4 fruit fly cellular contexts compared by ENCODE assay signal in the genomic region with DNA sequence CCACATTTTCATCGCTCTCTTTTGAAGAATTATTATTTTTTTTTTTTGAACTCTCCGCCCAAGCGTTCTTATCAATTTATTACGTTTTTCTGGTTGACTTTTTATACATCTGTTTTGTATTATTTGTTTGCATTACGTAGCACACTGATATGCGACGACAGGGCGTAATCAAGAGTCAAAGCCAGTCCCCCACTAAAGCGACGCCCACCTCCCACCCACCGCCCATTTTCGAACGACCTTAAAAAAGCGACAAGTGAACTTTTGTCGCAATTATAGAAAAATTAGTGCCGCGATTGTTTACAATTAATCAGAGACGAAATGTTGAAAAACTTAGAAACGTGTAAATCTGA.
A peak's percentile ranks its signal among the peaks of the same experiment; 100 is the strongest.
TF ChIP-seq lines count a peak whose summit lies in the region.

No protein-coding gene starts in this region.

- no peak for TF ChIP-seq CTCF in whole organism, embryonic (GFP tag; optimal IDR thresholded peaks at IDR 0.05; lab: Kevin White, UChicago)

TF ChIP-seq in whole organism, embryonic, 481 proteins besides CTCF, POLR2A, EP300 and RAD21 (continues in another document):
- no peak for TF ChIP-seq knrl (GFP tag; IDR thresholded peaks at IDR 0.05; lab: Robert Waterston, UW; ENCODE audit: partially characterized antibody)
- no peak for TF ChIP-seq Sox102F (GFP tag; optimal IDR thresholded peaks at IDR 0.05; lab: Kevin White, UChicago)
- TF ChIP-seq pho (GFP tag; optimal IDR thresholded peaks at IDR 0.05; lab: Kevin White, UChicago) = no peak
- TF ChIP-seq Drgx (GFP tag; IDR thresholded peaks at IDR 0.05; lab: Robert Waterston, UW) = peak; percentile 10; the same call in 1 of the 2 replicates
- no peak for TF ChIP-seq Vsx1 (GFP tag; optimal IDR thresholded peaks at IDR 0.05; lab: Kevin White, UChicago)
- no peak for TF ChIP-seq Trl (optimal IDR thresholded peaks at IDR 0.05; lab: Kevin White, UChicago)
- no peak for TF ChIP-seq Trl (GFP tag; optimal IDR thresholded peaks at IDR 0.05; lab: Kevin White, UChicago)
- TF ChIP-seq CG6689 (GFP tag; IDR thresholded peaks at IDR 0.05; lab: Robert Waterston, UW) = no peak
- TF ChIP-seq exex (tag; optimal IDR thresholded peaks at IDR 0.05; lab: Kevin White, UChicago) = peak; percentile 11
- no peak for TF ChIP-seq danr (GFP tag; IDR thresholded peaks at IDR 0.05; lab: Robert Waterston, UW)
- TF ChIP-seq CG33557 (GFP tag; optimal IDR thresholded peaks at IDR 0.05; lab: Kevin White, UChicago) = no peak
- no peak for TF ChIP-seq Awh (GFP tag; IDR thresholded peaks at IDR 0.05; lab: Robert Waterston, UW)
- TF ChIP-seq dm (GFP tag; optimal IDR thresholded peaks at IDR 0.05; lab: Kevin White, UChicago) = no peak
- TF ChIP-seq sug (tag; optimal IDR thresholded peaks at IDR 0.05; lab: Kevin White, UChicago) = peak; percentile 66
- TF ChIP-seq CG10267 (tag; optimal IDR thresholded peaks at IDR 0.05; lab: Kevin White, UChicago) = no peak
- TF ChIP-seq crc (GFP tag; optimal IDR thresholded peaks at IDR 0.05; lab: Kevin White, UChicago) = no peak
- no peak for TF ChIP-seq CG4707 (GFP tag; optimal IDR thresholded peaks at IDR 0.05; lab: Kevin White, UChicago)
- no peak for TF ChIP-seq zf30C (GFP tag; optimal IDR thresholded peaks at IDR 0.05; lab: Kevin White, UChicago)
- no peak for TF ChIP-seq Lim3 (GFP tag; IDR thresholded peaks at IDR 0.05; lab: Robert Waterston, UW)
- peak in 1 of 2 experiments; percentile 83 for TF ChIP-seq Pdp1 (GFP tag; optimal IDR thresholded peaks at IDR 0.05; lab: Kevin White, UChicago)
- TF ChIP-seq nerfin-1 (tag; optimal IDR thresholded peaks at IDR 0.05; lab: Kevin White, UChicago) = no peak
- no peak for TF ChIP-seq p53 (GFP tag; optimal IDR thresholded peaks at IDR 0.05; lab: Kevin White, UChicago)
- no peak for TF ChIP-seq ro (GFP tag; IDR thresholded peaks at IDR 0.05; lab: Robert Waterston, UW)

TF ChIP-seq in whole organism, prepupa, 60 proteins besides CTCF, POLR2A, EP300 and RAD21:
- peak; percentile 20; the same call in 1 of the 3 replicates for TF ChIP-seq CG6163 (GFP tag; IDR thresholded peaks at IDR 0.05; lab: Robert Waterston, UW)
- TF ChIP-seq topi (GFP tag; optimal IDR thresholded peaks at IDR 0.05; lab: Kevin White, UChicago) = no peak
- TF ChIP-seq CG8632 (GFP tag; optimal IDR thresholded peaks at IDR 0.05; lab: Kevin White, UChicago) = no peak
- TF ChIP-seq CG16779 (tag; optimal IDR thresholded peaks at IDR 0.05; lab: Kevin White, UChicago) = no peak
- peak; percentile 64 for TF ChIP-seq svp (GFP tag; lab: Kevin White, UChicago)
- no peak for TF ChIP-seq CG6792 (GFP tag; optimal IDR thresholded peaks at IDR 0.05; lab: Kevin White, UChicago)
- peak; percentile 20 for TF ChIP-seq fkh (GFP tag; optimal IDR thresholded peaks at IDR 0.05; lab: Kevin White, UChicago)
- no peak for TF ChIP-seq Hr4 (GFP tag; optimal IDR thresholded peaks at IDR 0.05; lab: Kevin White, UChicago)
- TF ChIP-seq Gug (GFP tag; IDR thresholded peaks at IDR 0.05; lab: Robert Waterston, UW) = 0 out of 2 replicates have a peak, but pooled peaks have one; percentile 9
- TF ChIP-seq CG7368 (GFP tag; optimal IDR thresholded peaks at IDR 0.05; lab: Kevin White, UChicago) = no peak
- no peak for TF ChIP-seq CG15336 (GFP tag; IDR thresholded peaks at IDR 0.05; lab: Robert Waterston, UW)
- TF ChIP-seq CG3032 (tag; optimal IDR thresholded peaks at IDR 0.05; lab: Kevin White, UChicago) = peak; percentile 10
- TF ChIP-seq eg (GFP tag; IDR thresholded peaks at IDR 0.05; lab: Robert Waterston, UW) = peak; percentile 40; the same call in 1 of the 3 replicates
- peak; percentile 73 for TF ChIP-seq vri (GFP tag; optimal IDR thresholded peaks at IDR 0.05; lab: Kevin White, UChicago)
- no peak for TF ChIP-seq CG11902 (GFP tag; optimal IDR thresholded peaks at IDR 0.05; lab: Kevin White, UChicago)

TF ChIP-seq in whole organism, pupa, 21 proteins besides CTCF, POLR2A, EP300 and RAD21:
- TF ChIP-seq CG17806 (tag; optimal IDR thresholded peaks at IDR 0.05; lab: Kevin White, UChicago) (no peak), CG12605 (GFP tag; IDR thresholded peaks at IDR 0.05; lab: Robert Waterston, UW) (peak; percentile 72), CG4496 (GFP tag; IDR thresholded peaks at IDR 0.05; lab: Robert Waterston, UW) (peak; percentile 53; the same call in 2 of the 3 replicates)
TF ChIP-seq in whole organism, pupa: peak in this region for 2.

TF ChIP-seq in whole organism, wandering third instar larva, 38 proteins besides CTCF, POLR2A, EP300 and RAD21:
- TF ChIP-seq CrebA (GFP tag; optimal IDR thresholded peaks at IDR 0.05; lab: Kevin White, UChicago; ENCODE audit: borderline replicate concordance) (peak; percentile 1), HLH106 (tag; optimal IDR thresholded peaks at IDR 0.05; lab: Kevin White, UChicago) (no peak), Hr78 (GFP tag; optimal IDR thresholded peaks at IDR 0.05; lab: Kevin White, UChicago) (no peak), dmrt93B (GFP tag; optimal IDR thresholded peaks at IDR 0.05; lab: Kevin White, UChicago) (no peak)
